Worm (Caenorhabditis elegans): Measurements from ENCODE around the gene fbxb-74.

DNA sequence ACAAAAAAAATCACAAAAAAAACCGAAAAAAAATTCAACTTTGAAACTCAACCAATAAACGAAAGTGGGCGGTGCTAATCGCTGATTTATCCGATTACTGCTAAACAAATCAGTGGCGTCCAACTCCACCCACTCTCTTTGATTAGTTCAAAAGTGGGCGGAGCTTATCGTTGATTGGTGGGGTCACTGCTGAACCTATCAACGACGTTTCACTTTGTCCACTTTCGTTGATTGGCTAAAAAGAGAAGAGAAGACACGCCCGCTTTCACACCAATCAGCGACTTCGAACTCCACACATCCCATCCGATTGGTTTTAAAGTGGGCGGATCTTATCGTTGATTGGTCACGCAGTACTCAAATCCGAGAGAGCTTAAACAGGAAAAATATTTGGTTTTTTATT, 15.2 kb downstream of the fbxb-74 start:
- no peak for TF ChIP-seq lin-13 (GFP tag; optimal IDR thresholded peaks at IDR 0.05)
- no peak for TF ChIP-seq C34F6.9 (tag; optimal IDR thresholded peaks at IDR 0.05)

Data from whole organism, L2 larva.